Worm (Caenorhabditis elegans): ENCODE results near the gene mtm-6.

DNA sequence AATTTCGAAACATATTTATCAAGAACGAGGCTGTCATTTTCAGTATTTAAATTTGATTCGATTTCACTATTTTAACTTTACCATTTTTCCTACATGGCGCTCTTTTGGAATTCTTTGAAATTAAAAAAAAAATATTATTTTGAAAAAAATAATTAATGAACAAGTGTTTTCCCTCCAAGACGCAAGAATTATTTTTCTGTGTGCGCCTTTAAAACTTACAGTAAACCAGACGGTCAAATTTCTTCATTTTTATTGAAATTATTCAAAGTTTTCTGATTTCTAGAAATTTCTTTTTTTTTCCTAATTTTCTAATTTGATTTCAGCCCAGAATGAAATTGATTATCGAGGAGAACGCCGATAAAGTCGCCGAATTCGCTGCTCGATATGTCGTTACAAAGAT, 42.2 kb downstream of the mtm-6 start, which contains the start of gene T03F6.3:
- TF ChIP-seq K11D2.4 (GFP tag; IDR thresholded peaks at IDR 0.05) (no peak), dpl-1 (GFP tag; optimal IDR thresholded peaks at IDR 0.05) (no peak), ama-1 (optimal IDR thresholded peaks at IDR 0.05) (no peak), ama-1 (GFP tag; optimal IDR thresholded peaks at IDR 0.05) (no peak), unc-62 (GFP tag; optimal IDR thresholded peaks at IDR 0.05) (no peak), aptf-3 (GFP tag; IDR thresholded peaks at IDR 0.05) (no peak), C17E4.6 (GFP tag; IDR thresholded peaks at IDR 0.05) (no peak), unc-130 (GFP tag; optimal IDR thresholded peaks at IDR 0.05) (no peak), ceh-91 (GFP tag; IDR thresholded peaks at IDR 0.05) (no peak), tbp1 (GFP tag; optimal IDR thresholded peaks at IDR 0.05) (no peak)
